Worm (Caenorhabditis elegans) whole organism, late embryonic: Measurements from ENCODE around the gene epn-1.

Source experiments
- C08G9.2 ChIP-seq: sonication (generic microtip); optimal IDR thresholded peaks from 2 replicates; lab custom pipeline; 2016; ENCODE audit warnings: mild to moderate bottlenecking, missing genetic modification characterization, moderate library complexity, missing compliant biosample characterization
- C38D4.7 ChIP-seq: fragments of 200-800 bp; sonication (Bioruptor generic); optimal IDR thresholded peaks from 2 replicates; lab custom pipeline; 2018; ENCODE audit warnings: mild to moderate bottlenecking, missing genetic modification characterization, moderate library complexity, missing compliant biosample characterization
- ahr-1 ChIP-seq: sonication (generic microtip); optimal IDR thresholded peaks from 2 replicates; lab custom pipeline; 2016; ENCODE audit warnings: missing genetic modification characterization, missing compliant biosample characterization
- ama-1 ChIP-seq: fragments of 150-350 bp; optimal IDR thresholded peaks from 2 replicates; lab custom pipeline; 2014
- ceh-14 ChIP-seq: sonication (generic microtip); optimal IDR thresholded peaks from 2 replicates; lab custom pipeline; 2016; ENCODE audit warnings: missing genotype, missing genetic modification characterization, missing compliant biosample characterization
- ceh-18 ChIP-seq: sonication (generic microtip); optimal IDR thresholded peaks from 2 replicates; lab custom pipeline; 2016; ENCODE audit warnings: missing genetic modification characterization, missing compliant biosample characterization
- ceh-2 ChIP-seq: sonication (generic microtip); optimal IDR thresholded peaks from 2 replicates; lab custom pipeline; 2016; ENCODE audit warnings: missing genotype, missing genetic modification characterization, missing compliant biosample characterization
- ceh-22 ChIP-seq: sonication (generic microtip); optimal IDR thresholded peaks from 2 replicates; lab custom pipeline; 2017; ENCODE audit warnings: missing biosample characterization, missing genetic modification characterization
- ceh-24 ChIP-seq: sonication (generic microtip); optimal IDR thresholded peaks from 2 replicates; lab custom pipeline; 2016; ENCODE audit warnings: mild to moderate bottlenecking, missing genetic modification characterization, missing compliant biosample characterization
- ceh-30 ChIP-seq: fragments of 150-350 bp; optimal IDR thresholded peaks from 2 replicates; lab custom pipeline; 2014; ENCODE audit warnings: missing biosample characterization, missing genetic modification characterization
- ceh-31 ChIP-seq: sonication (generic microtip); optimal IDR thresholded peaks from 2 replicates; lab custom pipeline; 2016; ENCODE audit warnings: missing genetic modification characterization, missing compliant biosample characterization
- ceh-45 ChIP-seq: fragments of 200-800 bp; sonication (Bioruptor generic); IDR thresholded peaks from 2 replicates; pipeline ENCODE4 v1.3.6; 2022; ENCODE audit warnings: missing genetic modification reagents, missing genetic modification characterization, missing compliant biosample characterization
- ceh-48 ChIP-seq: sonication (generic microtip); optimal IDR thresholded peaks from 2 replicates; lab custom pipeline; 2016; ENCODE audit warnings: missing genetic modification characterization, inconsistent platforms, missing compliant biosample characterization
- ceh-6 ChIP-seq: fragments of 200-800 bp; sonication (Bioruptor generic); optimal IDR thresholded peaks from 2 replicates; lab custom pipeline; 2018; ENCODE audit warnings: mild to moderate bottlenecking, missing genetic modification characterization, missing compliant biosample characterization
- che-1 ChIP-seq: sonication (generic microtip); optimal IDR thresholded peaks from 2 replicates; lab custom pipeline; 2016; ENCODE audit warnings: mild to moderate bottlenecking, missing genetic modification characterization, missing compliant biosample characterization
- dmd-4 ChIP-seq: sonication (generic microtip); optimal IDR thresholded peaks from 2 replicates; lab custom pipeline; 2016; ENCODE audit warnings: borderline replicate concordance, missing genetic modification characterization, missing compliant biosample characterization
- dve-1 ChIP-seq: sonication (generic microtip); optimal IDR thresholded peaks from 2 replicates; lab custom pipeline; 2017; ENCODE audit warnings: antibody characterized with exemption, mild to moderate bottlenecking, missing genetic modification characterization, missing compliant biosample characterization
- elt-2 ChIP-seq: sonication (generic microtip); optimal IDR thresholded peaks from 2 replicates; lab custom pipeline; 2016; ENCODE audit warnings: missing genetic modification reagents, missing genetic modification characterization, missing compliant biosample characterization
- elt-4 ChIP-seq: sonication (generic microtip); optimal IDR thresholded peaks from 2 replicates; lab custom pipeline; 2016; ENCODE audit warnings: missing genetic modification characterization, missing compliant biosample characterization
- fax-1 ChIP-seq: sonication (generic microtip); optimal IDR thresholded peaks from 2 replicates; lab custom pipeline; 2016; ENCODE audit warnings: missing genotype, missing genetic modification characterization, missing compliant biosample characterization
- fkh-10 ChIP-seq: fragments of 150-350 bp; optimal IDR thresholded peaks from 2 replicates; lab custom pipeline; 2014; ENCODE audit warnings: missing biosample characterization, missing genetic modification reagents, missing genetic modification characterization
- fkh-6 ChIP-seq: sonication (generic microtip); optimal IDR thresholded peaks from 2 replicates; lab custom pipeline; 2016; ENCODE audit warnings: missing genetic modification characterization, missing compliant biosample characterization
- hlh-15 ChIP-seq: sonication (generic microtip); optimal IDR thresholded peaks from 2 replicates; lab custom pipeline; 2016; ENCODE audit warnings: missing genetic modification characterization, missing compliant biosample characterization
- hlh-30 ChIP-seq: sonication (generic microtip); optimal IDR thresholded peaks from 2 replicates; lab custom pipeline; 2017; ENCODE audit warnings: antibody characterized with exemption, missing genetic modification characterization, missing compliant biosample characterization; ENCODE audit not compliant: insufficient read depth
- hlh-8 ChIP-seq: sonication (generic microtip); optimal IDR thresholded peaks from 2 replicates; lab custom pipeline; 2016; ENCODE audit warnings: missing genotype, missing genetic modification characterization, missing compliant biosample characterization
- nfya-1 ChIP-seq: sonication (generic microtip); optimal IDR thresholded peaks from 2 replicates; lab custom pipeline; 2017; ENCODE audit warnings: missing genetic modification characterization, mild to moderate bottlenecking, missing compliant biosample characterization, antibody characterized with exemption, moderate library complexity
- nhr-11 ChIP-seq: fragments of 150-350 bp; optimal IDR thresholded peaks from 2 replicates; lab custom pipeline; 2014; ENCODE audit warnings: missing biosample characterization, missing genetic modification characterization
- pat-9 ChIP-seq: fragments of 200-800 bp; sonication (Bioruptor generic); optimal IDR thresholded peaks from 2 replicates; lab custom pipeline; 2018; ENCODE audit warnings: mild to moderate bottlenecking, missing genetic modification characterization, moderate library complexity, missing compliant biosample characterization
- pha-2 ChIP-seq: sonication (generic microtip); optimal IDR thresholded peaks from 2 replicates; lab custom pipeline; 2017; ENCODE audit warnings: mild to moderate bottlenecking, missing genetic modification characterization, missing compliant biosample characterization
- pros-1 ChIP-seq: fragments of 150-350 bp; optimal IDR thresholded peaks from 2 replicates; lab custom pipeline; 2014; ENCODE audit warnings: missing biosample characterization, missing genetic modification reagents, missing genetic modification characterization
- ref-2 ChIP-seq: sonication (generic microtip); optimal IDR thresholded peaks from 2 replicates; lab custom pipeline; 2016; ENCODE audit warnings: missing genetic modification characterization, missing compliant biosample characterization
- rnt-1 ChIP-seq: sonication (generic microtip); optimal IDR thresholded peaks from 2 replicates; lab custom pipeline; 2016; ENCODE audit warnings: missing genetic modification characterization, missing compliant biosample characterization
- sox-2 ChIP-seq: fragments of 200-800 bp; sonication (Bioruptor generic); IDR thresholded peaks from 2 replicates; pipeline ENCODE4 v1.3.6; 2022; ENCODE audit warnings: missing genetic modification reagents, missing genetic modification characterization, missing compliant biosample characterization
- tbx-7 ChIP-seq: sonication (generic microtip); optimal IDR thresholded peaks from 2 replicates; lab custom pipeline; 2016; ENCODE audit warnings: missing genotype, missing genetic modification characterization, missing compliant biosample characterization
- ttx-3 ChIP-seq: sonication (generic microtip); optimal IDR thresholded peaks from 2 replicates; lab custom pipeline; 2016; ENCODE audit warnings: missing genetic modification reagents, missing genetic modification characterization, missing compliant biosample characterization
- unc-55 ChIP-seq: sonication (generic microtip); optimal IDR thresholded peaks from 2 replicates; lab custom pipeline; 2017; ENCODE audit warnings: missing biosample characterization, missing genetic modification reagents, missing genetic modification characterization
- zip-5 ChIP-seq: sonication (generic microtip); optimal IDR thresholded peaks from 2 replicates; lab custom pipeline; 2016; ENCODE audit warnings: missing genetic modification characterization, missing compliant biosample characterization
- ztf-16 ChIP-seq: sonication (generic microtip); optimal IDR thresholded peaks from 2 replicates; lab custom pipeline; 2017; ENCODE audit warnings: missing genetic modification characterization, missing compliant biosample characterization

The epn-1 gene

DNA sequence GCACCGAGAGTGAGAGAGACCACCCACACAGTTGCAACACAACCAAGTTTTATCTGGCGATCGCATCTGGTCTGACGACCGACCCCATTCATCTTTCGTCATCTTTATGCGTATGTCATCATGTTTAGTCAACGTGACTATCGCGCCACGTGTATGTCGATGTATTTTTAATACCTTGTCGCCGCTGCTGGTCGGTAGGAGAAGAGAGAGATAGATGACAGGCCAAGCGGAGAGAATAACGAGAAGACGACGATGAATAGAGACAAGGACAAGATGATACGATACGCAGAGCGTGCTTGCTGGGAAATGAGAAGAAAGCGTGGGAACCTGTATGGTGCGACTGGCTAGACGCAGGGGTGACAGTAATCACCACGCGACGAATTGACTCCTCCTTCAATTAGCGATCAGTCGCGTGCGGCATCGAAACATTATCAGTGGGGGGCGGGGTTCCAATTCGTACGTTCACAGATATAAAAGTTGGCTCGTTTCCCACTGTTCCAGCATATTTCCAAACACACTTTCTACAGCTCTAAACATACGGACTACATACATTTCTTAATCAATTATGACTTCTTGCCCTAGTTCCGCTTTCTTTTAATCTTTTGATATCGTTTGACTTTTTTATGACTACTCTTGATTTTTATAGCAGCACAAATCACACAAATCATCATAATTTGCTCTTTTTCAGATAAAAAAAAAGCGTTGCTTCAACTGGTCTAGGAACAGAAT, 27.8 kb downstream of the epn-1 start, which contains the start of gene tatn-1 (continued):
- TF ChIP-seq C08G9.2 (tag; lab: Kevin White, UChicago) (no peak), pros-1 (no peak), ztf-16 (tag; lab: Kevin White, UChicago) (no peak), che-1 (tag; lab: Kevin White, UChicago) (no peak), elt-4 (no peak), unc-55 (peak; percentile 56), hlh-30 (tag; lab: Kevin White, UChicago) (peak; percentile 29), C38D4.7 (GFP tag; lab: Kevin White, UChicago) (no peak), ceh-14 (tag; lab: Kevin White, UChicago) (no peak), zip-5 (tag; lab: Kevin White, UChicago) (no peak), fkh-10 (no peak), dmd-4 (tag; lab: Kevin White, UChicago) (no peak), ref-2 (tag; lab: Kevin White, UChicago) (peak; percentile 64), hlh-15 (no peak), ama-1 (lab: Kevin White, UChicago) (no peak), tbx-7 (tag; lab: Kevin White, UChicago) (no peak), ceh-2 (tag; lab: Kevin White, UChicago) (no peak), hlh-8 (tag; lab: Kevin White, UChicago) (no peak), ceh-48 (tag; lab: Kevin White, UChicago) (no peak), elt-2 (tag; lab: Kevin White, UChicago) (peak; percentile 24), ahr-1 (tag; lab: Kevin White, UChicago) (no peak), dve-1 (tag; lab: Kevin White, UChicago) (peak; percentile 26), pat-9 (no peak), ceh-45 (GFP tag; lab: Robert Waterston, UW) (no peak), ceh-18 (tag; lab: Kevin White, UChicago) (peak; percentile 19), ttx-3 (no peak)

DNA sequence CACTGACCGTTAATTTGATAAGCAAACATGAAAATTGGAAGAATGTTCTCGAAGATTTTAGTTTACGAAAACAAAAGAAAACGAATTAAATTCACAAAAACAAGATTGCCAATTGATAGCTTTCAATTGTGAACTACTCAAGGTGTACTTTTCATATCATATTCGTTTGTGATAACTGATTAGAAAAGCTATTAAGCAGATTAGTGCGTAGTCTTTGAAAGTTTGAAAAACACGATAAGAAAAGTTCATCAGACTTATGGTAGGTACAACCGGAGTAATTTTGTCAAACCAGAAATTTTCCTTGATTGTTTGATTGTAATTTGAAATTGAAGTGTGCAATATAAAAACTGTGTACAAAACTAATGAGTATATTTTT, 30.8 kb downstream of the epn-1 start:
- TF ChIP-seq hlh-30 (tag; lab: Kevin White, UChicago), result no peak
- no peak for TF ChIP-seq rnt-1 (tag; lab: Kevin White, UChicago)
- no peak for TF ChIP-seq ceh-30 (tag; lab: Kevin White, UChicago)
- TF ChIP-seq pha-2 (tag; lab: Kevin White, UChicago), result no peak
- TF ChIP-seq fkh-6 (tag; lab: Kevin White, UChicago), result no peak
- no peak for TF ChIP-seq ceh-6 (GFP tag; lab: Kevin White, UChicago)
- no peak for TF ChIP-seq sox-2 (GFP tag; lab: Robert Waterston, UW)
- TF ChIP-seq nhr-11 (tag; lab: Kevin White, UChicago), result no peak
- TF ChIP-seq fax-1, result no peak
- no peak for TF ChIP-seq ttx-3
- no peak for TF ChIP-seq dmd-4 (tag; lab: Kevin White, UChicago)
- TF ChIP-seq nfya-1, result no peak
- no peak for TF ChIP-seq ceh-22
- no peak for TF ChIP-seq ahr-1 (tag; lab: Kevin White, UChicago)
- no peak for TF ChIP-seq ceh-24 (tag; lab: Kevin White, UChicago)
- TF ChIP-seq ceh-31, result no peak
- no peak for TF ChIP-seq zip-5 (tag; lab: Kevin White, UChicago)
- no peak for TF ChIP-seq tbx-7 (tag; lab: Kevin White, UChicago)
- TF ChIP-seq unc-55, result no peak
